Worm (Caenorhabditis elegans) whole organism, mixed stage, embryonic: ENCODE measurements around the gene fdgt-2.

ENCODE experiments used
- blmp-1 ChIP-seq: fragments of 150-350 bp; optimal IDR thresholded peaks from 2 replicates; lab custom pipeline; 2014; ENCODE audit warnings: missing biosample characterization, missing genetic modification characterization
- ceh-39 ChIP-seq: fragments of 150-350 bp; optimal IDR thresholded peaks from 2 replicates; lab custom pipeline; 2014; ENCODE audit warnings: missing biosample characterization, missing genetic modification characterization
- elt-1 ChIP-seq: sonication (generic microtip); optimal IDR thresholded peaks from 2 replicates; lab custom pipeline; 2017; ENCODE audit warnings: missing genetic modification characterization, mild to moderate bottlenecking, missing compliant biosample characterization, antibody characterized with exemption, moderate library complexity, borderline replicate concordance; ENCODE audit not compliant: insufficient read depth
- elt-3 ChIP-seq: fragments of 150-350 bp; optimal IDR thresholded peaks from 2 replicates; lab custom pipeline; 2014; ENCODE audit warnings: missing biosample characterization, missing genetic modification characterization
- lin-13 ChIP-seq: fragments of 150-350 bp; optimal IDR thresholded peaks from 2 replicates; lab custom pipeline; 2014; ENCODE audit warnings: missing biosample characterization, missing genetic modification characterization
- nhr-12 ChIP-seq: fragments of 150-350 bp; optimal IDR thresholded peaks from 2 replicates; lab custom pipeline; 2014; ENCODE audit warnings: missing biosample characterization, missing genetic modification characterization
- nhr-2 ChIP-seq: fragments of 150-350 bp; optimal IDR thresholded peaks from 2 replicates; lab custom pipeline; 2014; ENCODE audit warnings: missing biosample characterization, missing genetic modification characterization
- nhr-28 ChIP-seq: fragments of 150-350 bp; optimal IDR thresholded peaks from 2 replicates; lab custom pipeline; 2014; ENCODE audit warnings: missing biosample characterization, missing genetic modification characterization
- pha-4 ChIP-seq: fragments of 150-350 bp; optimal IDR thresholded peaks from 2 replicates; lab custom pipeline; 2018; ENCODE audit warnings: missing biosample characterization, missing genetic modification reagents, missing genetic modification characterization
- snpc-4 ChIP-seq: fragments of 150-350 bp; optimal IDR thresholded peaks from 2 replicates; lab custom pipeline; 2014; ENCODE audit warnings: missing biosample characterization, missing genetic modification characterization
- unc-39 ChIP-seq: fragments of 150-350 bp; optimal IDR thresholded peaks from 2 replicates; lab custom pipeline; 2014; ENCODE audit warnings: missing biosample characterization, missing genetic modification characterization
- unc-62 ChIP-seq: fragments of 150-350 bp; optimal IDR thresholded peaks from 2 replicates; lab custom pipeline; 2014; ENCODE audit warnings: missing biosample characterization, missing genetic modification reagents, missing genetic modification characterization
- ztf-11 ChIP-seq: fragments of 150-350 bp; optimal IDR thresholded peaks from 2 replicates; lab custom pipeline; 2014; ENCODE audit warnings: missing biosample characterization, missing genetic modification characterization

- no peak for TF ChIP-seq nhr-12 (tag; lab: Kevin White, UChicago)
- TF ChIP-seq snpc-4 (tag; lab: Kevin White, UChicago), result no peak
- TF ChIP-seq unc-39, result no peak
- no peak for TF ChIP-seq unc-62
- TF ChIP-seq elt-1, result no peak
- no peak for TF ChIP-seq ztf-11 (tag; lab: Kevin White, UChicago)
- TF ChIP-seq lin-13 (tag; lab: Kevin White, UChicago), result no peak
- TF ChIP-seq ceh-39 (tag; lab: Kevin White, UChicago), result no peak
- no peak for TF ChIP-seq nhr-28 (tag; lab: Kevin White, UChicago)
- TF ChIP-seq elt-3 (tag; lab: Kevin White, UChicago), result no peak
- TF ChIP-seq nhr-2 (tag; lab: Kevin White, UChicago), result no peak
- TF ChIP-seq blmp-1 (tag; lab: Kevin White, UChicago), result no peak
- no peak for TF ChIP-seq pha-4 (tag; lab: Kevin White, UChicago)
These were observed 3.5 kb downstream of the fdgt-2 start for ce11 chrII:8420775-8421388.
